Fruit fly (Drosophila melanogaster) whole organism, embryonic: ENCODE results near the gene Sr-CIII.
A peak's percentile ranks its signal among the peaks of the same experiment; 100 is the strongest.

Source experiments
- ATbp ChIP-seq: fragments of 200-800 bp; sonication (Bioruptor generic); optimal IDR thresholded peaks from 2 replicates; lab custom pipeline; 2017; ENCODE audit warnings: missing biosample characterization, mild to moderate bottlenecking, missing genetic modification characterization, missing genetic modification reagents
- B-H2 ChIP-seq: fragments of 200-800 bp; sonication (Bioruptor generic); optimal IDR thresholded peaks from 2 replicates; lab custom pipeline; 2018; ENCODE audit warnings: missing biosample characterization, mild to moderate bottlenecking, missing genetic modification characterization
- CG10209 ChIP-seq: fragments of 200-800 bp; sonication (Bioruptor generic); optimal IDR thresholded peaks from 3 replicates; lab custom pipeline; 2017; ENCODE audit warnings: missing biosample characterization, mild to moderate bottlenecking, missing genetic modification characterization, missing genetic modification reagents
- CG1024 ChIP-seq: fragments of 200-800 bp; sonication (Bioruptor generic); IDR thresholded peaks from 2 replicates; pipeline ENCODE4 v1.3.6; 2022; ENCODE audit warnings: missing biosample characterization, missing genetic modification characterization
- CG10366 ChIP-seq: fragments of 200-800 bp; sonication (Bioruptor generic); IDR thresholded peaks from 2 replicates; pipeline ENCODE4 v1.3.6; 2022; ENCODE audit warnings: missing biosample characterization, missing genetic modification characterization
- CG10431 ChIP-seq: fragments of 200-800 bp; sonication (Bioruptor generic); optimal IDR thresholded peaks from 3 replicates; lab custom pipeline; 2018; ENCODE audit warnings: missing biosample characterization, mild to moderate bottlenecking, missing genetic modification characterization
- CG10462 ChIP-seq: fragments of 200-800 bp; sonication (Bioruptor generic); optimal IDR thresholded peaks from 2 replicates; lab custom pipeline; 2016; ENCODE audit warnings: missing biosample characterization, missing genetic modification characterization
- CG11085 ChIP-seq: fragments of 200-800 bp; sonication (Bioruptor generic); IDR thresholded peaks from 2 replicates; pipeline ENCODE4 v1.3.6; 2022; ENCODE audit warnings: missing biosample characterization, missing genetic modification characterization
- CG11093 ChIP-seq: fragments of 200-800 bp; sonication (Bioruptor generic); IDR thresholded peaks from 3 replicates; pipeline ENCODE4 v1.3.6; 2022; ENCODE audit warnings: missing biosample characterization, missing genetic modification characterization
- CG11247 ChIP-seq: fragments of 200-800 bp; sonication (Bioruptor generic); IDR thresholded peaks from 2 replicates; pipeline ENCODE4 v1.3.6; 2022; ENCODE audit warnings: missing biosample characterization, missing genetic modification characterization
- CG1233 ChIP-seq: fragments of 200-800 bp; sonication (Bioruptor generic); optimal IDR thresholded peaks from 4 replicates; lab custom pipeline; 2018; ENCODE audit warnings: missing biosample characterization, mild to moderate bottlenecking, missing genetic modification characterization
- CG15011 ChIP-seq: fragments of 200-800 bp; sonication (Bioruptor generic); optimal IDR thresholded peaks from 3 replicates; lab custom pipeline; 2018; ENCODE audit warnings: missing biosample characterization, mild to moderate bottlenecking, missing genetic modification characterization
- CG17612 ChIP-seq: fragments of 200-800 bp; sonication (Bioruptor generic); IDR thresholded peaks from 2 replicates; pipeline ENCODE4 v1.3.6; 2022; ENCODE audit warnings: missing biosample characterization, missing genetic modification characterization
- CG18262 ChIP-seq: fragments of 200-800 bp; optimal IDR thresholded peaks from 3 replicates; lab custom pipeline; 2019; ENCODE audit warnings: missing biosample characterization, mild to moderate bottlenecking, missing genetic modification characterization, moderate library complexity
- CG2199 ChIP-seq: fragments of 200-800 bp; sonication (Bioruptor generic); IDR thresholded peaks from 3 replicates; pipeline ENCODE4 v1.3.6; 2022; ENCODE audit warnings: missing biosample characterization, missing genetic modification characterization
- CG31441 ChIP-seq: fragments of 200-800 bp; sonication (Bioruptor generic); IDR thresholded peaks from 2 replicates; pipeline ENCODE4 v1.3.6; 2022; ENCODE audit warnings: missing biosample characterization, missing genetic modification characterization
- CG4360 ChIP-seq: fragments of 200-800 bp; sonication (Bioruptor generic); IDR thresholded peaks from 2 replicates; pipeline ENCODE4 v1.3.6; 2022; ENCODE audit warnings: missing biosample characterization, missing genetic modification characterization
- CrebB ChIP-seq: fragments of 200-800 bp; sonication (Bioruptor generic); optimal IDR thresholded peaks from 3 replicates; lab custom pipeline; 2018; ENCODE audit warnings: missing biosample characterization, mild to moderate bottlenecking, missing genetic modification characterization
- Dip2 ChIP-seq: fragments of 200-800 bp; sonication (Bioruptor generic); IDR thresholded peaks from 2 replicates; pipeline ENCODE4 v1.3.6; 2022; ENCODE audit warnings: missing biosample characterization, missing genetic modification characterization
- Doc2 ChIP-seq: fragments of 200-800 bp; sonication (Bioruptor generic); IDR thresholded peaks from 2 replicates; pipeline ENCODE4 v1.3.6; 2022; ENCODE audit warnings: missing biosample characterization, missing genetic modification characterization
- E2f2 ChIP-seq: fragments of 200-800 bp; sonication (Bioruptor generic); IDR thresholded peaks from 2 replicates; pipeline ENCODE4 v1.3.6; 2022; ENCODE audit warnings: missing biosample characterization, missing genetic modification characterization
- Fer1 ChIP-seq: fragments of 200-800 bp; sonication (Bioruptor generic); optimal IDR thresholded peaks from 2 replicates; lab custom pipeline; 2017; ENCODE audit warnings: missing biosample characterization, mild to moderate bottlenecking, missing genetic modification characterization
- H15 ChIP-seq: fragments of 200-800 bp; sonication (Bioruptor generic); IDR thresholded peaks from 3 replicates; pipeline ENCODE4 v1.3.6; 2022; ENCODE audit warnings: missing biosample characterization, missing genetic modification characterization
- HLH3B ChIP-seq: fragments of 200-800 bp; sonication (Bioruptor generic); IDR thresholded peaks from 2 replicates; pipeline ENCODE4 v1.3.6; 2022; ENCODE audit warnings: missing biosample characterization, missing genetic modification characterization
- Hmr ChIP-seq: fragments of 200-800 bp; sonication (Bioruptor generic); optimal IDR thresholded peaks from 3 replicates; lab custom pipeline; 2017; ENCODE audit warnings: mild to moderate bottlenecking, missing biosample characterization, missing genetic modification reagents, missing genetic modification characterization
- Jarid2 ChIP-seq: fragments of 200-800 bp; sonication (Bioruptor generic); optimal IDR thresholded peaks from 3 replicates; lab custom pipeline; 2017; ENCODE audit warnings: mild to moderate bottlenecking, missing biosample characterization, missing genetic modification reagents, missing genetic modification characterization
- Max ChIP-seq: fragments of 200-800 bp; sonication (Bioruptor generic); optimal IDR thresholded peaks from 2 replicates; lab custom pipeline; 2016; ENCODE audit warnings: missing biosample characterization, mild to moderate bottlenecking, missing genetic modification characterization
- Ravus ChIP-seq: fragments of 200-800 bp; sonication (Bioruptor generic); IDR thresholded peaks from 2 replicates; pipeline ENCODE4 v1.3.6; 2022; ENCODE audit warnings: missing biosample characterization, missing genetic modification characterization
- Rx ChIP-seq: fragments of 200-800 bp; sonication (Bioruptor generic); IDR thresholded peaks from 2 replicates; pipeline ENCODE4 v1.3.6; 2022; ENCODE audit warnings: missing biosample characterization, missing genetic modification characterization
- Sox102F ChIP-seq: fragments of 200-800 bp; sonication (Bioruptor generic); optimal IDR thresholded peaks from 2 replicates; lab custom pipeline; 2018; ENCODE audit warnings: missing biosample characterization, mild to moderate bottlenecking, missing genetic modification characterization, moderate library complexity
- Spps ChIP-seq: fragments of 200-800 bp; sonication (Bioruptor generic); optimal IDR thresholded peaks from 2 replicates; lab custom pipeline; 2018; ENCODE audit warnings: missing biosample characterization, mild to moderate bottlenecking, missing genetic modification characterization
- chif ChIP-seq, 2 experiments: fragments of 200-800 bp; sonication (Bioruptor generic); optimal IDR thresholded peaks; 3 replicates each; lab custom pipeline; 2016; ENCODE audit warnings: missing biosample characterization in 2 of 2, missing genetic modification characterization in 2 of 2
- dati ChIP-seq: fragments of 200-800 bp; sonication (Bioruptor generic); IDR thresholded peaks from 2 replicates; pipeline ENCODE4 v1.3.6; 2022; ENCODE audit warnings: missing biosample characterization, missing genetic modification characterization
- emc ChIP-seq: fragments of 200-800 bp; sonication (Bioruptor generic); optimal IDR thresholded peaks from 2 replicates; lab custom pipeline; 2016; ENCODE audit warnings: missing biosample characterization, missing genetic modification characterization
- fd3F ChIP-seq: fragments of 200-800 bp; sonication (Bioruptor generic); optimal IDR thresholded peaks from 2 replicates; lab custom pipeline; 2018; ENCODE audit warnings: missing biosample characterization, mild to moderate bottlenecking, missing genetic modification characterization, moderate library complexity
- gce ChIP-seq: fragments of 200-800 bp; sonication (Bioruptor generic); IDR thresholded peaks from 3 replicates; pipeline ENCODE4 v1.3.6; 2022; ENCODE audit warnings: missing biosample characterization, missing genetic modification characterization
- maf-S ChIP-seq: fragments of 200-800 bp; sonication (Bioruptor generic); optimal IDR thresholded peaks from 2 replicates; lab custom pipeline; 2016; ENCODE audit warnings: missing biosample characterization, missing genetic modification characterization
- mam ChIP-seq: fragments of 200-800 bp; sonication (Bioruptor generic); optimal IDR thresholded peaks from 3 replicates; lab custom pipeline; 2016; ENCODE audit warnings: missing biosample characterization, missing genetic modification characterization
- peb ChIP-seq: fragments of 200-800 bp; sonication (Bioruptor generic); IDR thresholded peaks from 2 replicates; pipeline ENCODE4 v1.3.6; 2022; ENCODE audit warnings: missing biosample characterization, missing genetic modification characterization
- pnt ChIP-seq: fragments of 200-800 bp; sonication (Bioruptor generic); optimal IDR thresholded peaks from 3 replicates; lab custom pipeline; 2016; ENCODE audit warnings: missing biosample characterization, missing genetic modification characterization
- pros ChIP-seq: fragments of 200-800 bp; sonication (Bioruptor generic); optimal IDR thresholded peaks from 3 replicates; lab custom pipeline; 2019; ENCODE audit warnings: missing biosample characterization, mild to moderate bottlenecking, missing genetic modification characterization, moderate library complexity
- salm ChIP-seq: fragments of 200-800 bp; sonication (Bioruptor generic); optimal IDR thresholded peaks from 2 replicates; lab custom pipeline; 2018; ENCODE audit warnings: missing biosample characterization, mild to moderate bottlenecking, missing genetic modification characterization
- scrt ChIP-seq: fragments of 200-800 bp; sonication (Bioruptor generic); optimal IDR thresholded peaks from 2 replicates; lab custom pipeline; 2018; ENCODE audit warnings: missing biosample characterization, mild to moderate bottlenecking, missing genetic modification characterization, moderate library complexity
- sisA ChIP-seq: fragments of 200-800 bp; sonication (Bioruptor generic); IDR thresholded peaks from 2 replicates; pipeline ENCODE4 v1.3.6; 2022; ENCODE audit warnings: missing biosample characterization, missing genetic modification characterization
- slbo ChIP-seq: fragments of 200-800 bp; sonication (Bioruptor generic); IDR thresholded peaks from 2 replicates; pipeline ENCODE4 v1.3.6; 2022; ENCODE audit warnings: missing biosample characterization, missing genetic modification characterization
- sqz ChIP-seq: fragments of 200-800 bp; sonication (Bioruptor generic); optimal IDR thresholded peaks from 3 replicates; lab custom pipeline; 2018; ENCODE audit warnings: missing biosample characterization, mild to moderate bottlenecking, missing genetic modification characterization
- tap ChIP-seq: fragments of 200-800 bp; optimal IDR thresholded peaks from 3 replicates; lab custom pipeline; 2019; ENCODE audit warnings: missing biosample characterization, mild to moderate bottlenecking, missing genetic modification characterization, moderate library complexity
- toy ChIP-seq: fragments of 200-800 bp; sonication (Bioruptor generic); IDR thresholded peaks from 2 replicates; pipeline ENCODE4 v1.3.6; 2022; ENCODE audit warnings: missing biosample characterization, missing genetic modification characterization
- vvl ChIP-seq: fragments of 200-800 bp; sonication (Bioruptor generic); IDR thresholded peaks from 2 replicates; pipeline ENCODE4 v1.3.6; 2022; ENCODE audit warnings: missing biosample characterization, missing genetic modification characterization
- z ChIP-seq: fragments of 200-800 bp; sonication (Bioruptor generic); IDR thresholded peaks from 3 replicates; pipeline ENCODE4 v1.3.6; 2022; ENCODE audit warnings: missing biosample characterization, missing genetic modification characterization
- zen2 ChIP-seq: fragments of 200-800 bp; sonication (Bioruptor generic); IDR thresholded peaks from 3 replicates; pipeline ENCODE4 v1.3.6; 2022; ENCODE audit warnings: missing biosample characterization, missing genetic modification characterization; ENCODE audit not compliant: partially characterized antibody

Gene Sr-CIII

dm6 chr2L:4133078-4133477 is 12.9 kb downstream of the Sr-CIII start (continued):
- TF ChIP-seq CG10462 (GFP tag; lab: Kevin White, UChicago), result no peak
- peak; percentile 25 for TF ChIP-seq Hmr (GFP tag; lab: Kevin White, UChicago)
- no peak for TF ChIP-seq Max (GFP tag; lab: Kevin White, UChicago)
- peak; percentile 77 for TF ChIP-seq CG18262 (tag; lab: Kevin White, UChicago)
- TF ChIP-seq emc, result no peak
- no peak for TF ChIP-seq mam
- TF ChIP-seq vvl (GFP tag; lab: Robert Waterston, UW), result peak; percentile 49; the same call in 1 of the 2 replicates
- no peak for TF ChIP-seq Ravus (GFP tag; lab: Robert Waterston, UW)
- no peak for TF ChIP-seq CG10431 (GFP tag; lab: Kevin White, UChicago)
- peak; percentile 58; the same call in 1 of the 3 replicates for TF ChIP-seq z (GFP tag; lab: Robert Waterston, UW)
- TF ChIP-seq sqz, result peak; percentile 48
- TF ChIP-seq gce (GFP tag; lab: Robert Waterston, UW), result peak; percentile 74
- no peak for TF ChIP-seq CG1024 (GFP tag; lab: Robert Waterston, UW)
- 0 out of 3 replicates have a peak, but pooled peaks have one; percentile 64 for TF ChIP-seq CG2199 (GFP tag; lab: Robert Waterston, UW)
- TF ChIP-seq Doc2 (GFP tag; lab: Robert Waterston, UW), result no peak
- TF ChIP-seq zen2 (GFP tag; lab: Robert Waterston, UW), result no peak
- TF ChIP-seq CG4360, result 0 out of 2 replicates have a peak, but pooled peaks have one; percentile 28
- peak; percentile 75 for TF ChIP-seq Fer1 (GFP tag; lab: Kevin White, UChicago)
- TF ChIP-seq CG31441 (GFP tag; lab: Robert Waterston, UW), result peak; percentile 66
- no peak for TF ChIP-seq fd3F (GFP tag; lab: Kevin White, UChicago)
- TF ChIP-seq H15 (GFP tag; lab: Robert Waterston, UW), result peak; percentile 70; the same call in 1 of the 3 replicates
- peak; percentile 63 for TF ChIP-seq Rx (GFP tag; lab: Robert Waterston, UW)
- TF ChIP-seq CG10209 (GFP tag; lab: Kevin White, UChicago), result peak; percentile 23
- TF ChIP-seq peb, result peak; percentile 44; the same call in 1 of the 2 replicates
- TF ChIP-seq pnt (GFP tag; lab: Kevin White, UChicago), result no peak
- no peak for TF ChIP-seq pros (GFP tag; lab: Kevin White, UChicago)
- TF ChIP-seq maf-S, result peak; percentile 18
- TF ChIP-seq chif (GFP tag; optimal IDR thresholded peaks at IDR 0.05; lab: Kevin White, UChicago), result peak in 1 of 2 experiments; percentile 26
- TF ChIP-seq HLH3B (GFP tag; lab: Robert Waterston, UW), result peak; percentile 43; the same call in 1 of the 2 replicates
- no peak for TF ChIP-seq slbo (GFP tag; lab: Robert Waterston, UW)
- TF ChIP-seq B-H2 (GFP tag; lab: Kevin White, UChicago), result no peak
- peak; percentile 19; the same call in 1 of the 2 replicates for TF ChIP-seq CG10366 (GFP tag; lab: Robert Waterston, UW)
- peak; percentile 36 for TF ChIP-seq scrt
- TF ChIP-seq CG15011 (GFP tag; lab: Kevin White, UChicago), result peak; percentile 21
- no peak for TF ChIP-seq CG11247 (GFP tag; lab: Robert Waterston, UW)
- TF ChIP-seq Jarid2 (GFP tag; lab: Kevin White, UChicago), result peak; percentile 4
- no peak for TF ChIP-seq Dip2 (GFP tag; lab: Robert Waterston, UW)
- TF ChIP-seq ATbp, result peak; percentile 38
- peak; percentile 50 for TF ChIP-seq CG1233
- 0 out of 2 replicates have a peak, but pooled peaks have one; percentile 34 for TF ChIP-seq CG11085 (GFP tag; lab: Robert Waterston, UW)
- TF ChIP-seq salm (tag; lab: Kevin White, UChicago), result no peak
- peak; percentile 40; the same call in 1 of the 2 replicates for TF ChIP-seq sisA (GFP tag; lab: Robert Waterston, UW)
- TF ChIP-seq CG17612 (GFP tag; lab: Robert Waterston, UW), result no peak
- peak; percentile 46 for TF ChIP-seq Spps (tag; lab: Kevin White, UChicago)
- TF ChIP-seq toy (GFP tag; lab: Robert Waterston, UW), result no peak
- TF ChIP-seq CG11093, result peak; percentile 65; the same call in 2 of the 3 replicates
- TF ChIP-seq E2f2 (GFP tag; lab: Robert Waterston, UW), result no peak
- 0 out of 2 replicates have a peak, but pooled peaks have one; percentile 39 for TF ChIP-seq dati
- peak; percentile 67 for TF ChIP-seq tap
- peak; percentile 34 for TF ChIP-seq Sox102F (GFP tag; lab: Kevin White, UChicago)
- TF ChIP-seq CrebB, result no peak
